Worm (Caenorhabditis elegans): ENCODE data around the gene R06F6.8.

The R06F6.8 gene

ce11 chrII:10868670-10869246 is 49.0 kb upstream of the R06F6.8 start, which contains the start of the genes gmps-1 and cap-2 (continued):
- TF ChIP-seq sptf-2 (GFP tag; optimal IDR thresholded peaks at IDR 0.05): no peak
- TF ChIP-seq ceh-79 (tag; optimal IDR thresholded peaks at IDR 0.05): no peak
- TF ChIP-seq K12H6.12 (tag; optimal IDR thresholded peaks at IDR 0.05): peak; percentile 89
- peak; percentile 56 for TF ChIP-seq dpl-1 (GFP tag; optimal IDR thresholded peaks at IDR 0.05)
- TF ChIP-seq F52B5.7 (tag; optimal IDR thresholded peaks at IDR 0.05): peak; percentile 43
- TF ChIP-seq aptf-2 (GFP tag; conservative IDR thresholded peaks at IDR 0.05): no peak; the same call in 1 of the 2 replicates
- peak; percentile 76; the same call in 1 of the 2 replicates for TF ChIP-seq egl-44 (GFP tag; IDR thresholded peaks at IDR 0.05)
- peak; percentile 19 for TF ChIP-seq nhr-90 (tag; optimal IDR thresholded peaks at IDR 0.05)
- TF ChIP-seq Y53F4B.3 (GFP tag; IDR thresholded peaks at IDR 0.05): 0 out of 2 replicates have a peak, but pooled peaks have one; percentile 14
- TF ChIP-seq Y79H2A.3 (GFP tag; conservative IDR thresholded peaks at IDR 0.05): no peak
- TF ChIP-seq ztf-22 (GFP tag; optimal IDR thresholded peaks at IDR 0.05): no peak
- TF ChIP-seq K11D2.4 (GFP tag; IDR thresholded peaks at IDR 0.05): peak; percentile 96
- peak; percentile 51 for TF ChIP-seq egrh-3 (GFP tag; IDR thresholded peaks at IDR 0.05)
- no peak for TF ChIP-seq bed-1 (GFP tag; IDR thresholded peaks at IDR 0.05)
- peak; percentile 74 for TF ChIP-seq madf-8 (GFP tag; conservative IDR thresholded peaks at IDR 0.05)
- TF ChIP-seq ceh-27 (GFP tag; optimal IDR thresholded peaks at IDR 0.05): peak; percentile 91
- TF ChIP-seq xnd-1 (tag; optimal IDR thresholded peaks at IDR 0.05): peak; percentile 81
- peak; percentile 88; the same call in 1 of the 2 replicates for TF ChIP-seq lag-1 (GFP tag; IDR thresholded peaks at IDR 0.05)
- no peak for TF ChIP-seq mes-4 (tag; optimal IDR thresholded peaks at IDR 0.05)
- no peak for TF ChIP-seq die-1 (tag; optimal IDR thresholded peaks at IDR 0.05)
- TF ChIP-seq ztf-3 (GFP tag; optimal IDR thresholded peaks at IDR 0.05): peak; percentile 45
- no peak for TF ChIP-seq hlh-12 (tag; optimal IDR thresholded peaks at IDR 0.05)
- no peak for TF ChIP-seq zim-3 (tag; optimal IDR thresholded peaks at IDR 0.05)
- peak; percentile 92 for TF ChIP-seq C17E4.6 (GFP tag; IDR thresholded peaks at IDR 0.05)
- TF ChIP-seq D2030.7 (GFP tag; IDR thresholded peaks at IDR 0.05): peak; percentile 91
- TF ChIP-seq F49E8.2 (tag; optimal IDR thresholded peaks at IDR 0.05; ENCODE audit: insufficient read depth): peak; percentile 85
- TF ChIP-seq ztf-26 (tag; optimal IDR thresholded peaks at IDR 0.05): peak; percentile 91
- TF ChIP-seq B0019.2 (GFP tag; conservative IDR thresholded peaks at IDR 0.05): peak; percentile 65
- no peak for TF ChIP-seq fkh-3 (tag; optimal IDR thresholded peaks at IDR 0.05)
- no peak for TF ChIP-seq T26A5.8 (tag; optimal IDR thresholded peaks at IDR 0.05)
- no peak for TF ChIP-seq nfya-2 (GFP tag; IDR thresholded peaks at IDR 0.05)
- TF ChIP-seq snpc-1.1 (tag; optimal IDR thresholded peaks at IDR 0.05; ENCODE audit: insufficient read depth): peak; percentile 64
- peak; percentile 89 for TF ChIP-seq chd-7 (tag; optimal IDR thresholded peaks at IDR 0.05)
- peak; percentile 74 for TF ChIP-seq tbp1 (GFP tag; optimal IDR thresholded peaks at IDR 0.05)
- peak; percentile 79 for TF ChIP-seq F22D6.2 (tag; optimal IDR thresholded peaks at IDR 0.05)
- peak; percentile 97 for TF ChIP-seq dox-1 (GFP tag; IDR thresholded peaks at IDR 0.05)
- TF ChIP-seq nhr-27 (tag; optimal IDR thresholded peaks at IDR 0.05): no peak
- peak; percentile 92 for TF ChIP-seq madf-3 (GFP tag; IDR thresholded peaks at IDR 0.05)
- TF ChIP-seq Y95B8A.8 (GFP tag; IDR thresholded peaks at IDR 0.05): peak; percentile 89
- TF ChIP-seq repo-1 (tag; optimal IDR thresholded peaks at IDR 0.05): peak; percentile 95
- peak; percentile 83 for TF ChIP-seq egl-18 (GFP tag; IDR thresholded peaks at IDR 0.05)
- TF ChIP-seq lsy-27 (tag; optimal IDR thresholded peaks at IDR 0.05; ENCODE audit: borderline replicate concordance, insufficient read depth): no peak
- TF ChIP-seq unc-62 (GFP tag; optimal IDR thresholded peaks at IDR 0.05): no peak
- TF ChIP-seq snpc-3.4 (tag; optimal IDR thresholded peaks at IDR 0.05): peak; percentile 80
- peak; percentile 92 for TF ChIP-seq let-526 (GFP tag; IDR thresholded peaks at IDR 0.05)
- TF ChIP-seq mcd-1 (GFP tag; IDR thresholded peaks at IDR 0.05): peak; percentile 96
- no peak for TF ChIP-seq ccch-3 (GFP tag; optimal IDR thresholded peaks at IDR 0.05)
- peak; percentile 30; the same call in 1 of the 2 replicates for TF ChIP-seq F39B2.1 (GFP tag; IDR thresholded peaks at IDR 0.05)

Data from whole organism, young adult.